Worm (Caenorhabditis elegans) whole organism, young adult: ENCODE data around the gene F46G11.2.

ENCODE experiments used
- B0336.3 ChIP-seq: fragments of 200-800 bp; sonication (Bioruptor generic); IDR thresholded peaks from 2 replicates; pipeline ENCODE4 v1.3.6; 2022; ENCODE audit warnings: missing genetic modification characterization, missing compliant biosample characterization
- C17E4.6 ChIP-seq: fragments of 200-800 bp; sonication (Bioruptor generic); IDR thresholded peaks from 2 replicates; pipeline ENCODE4 v1.3.6; 2022; ENCODE audit warnings: missing genetic modification reagents, missing genetic modification characterization, missing compliant biosample characterization
- D2030.7 ChIP-seq: fragments of 200-800 bp; sonication (Bioruptor generic); IDR thresholded peaks from 2 replicates; pipeline ENCODE4 v1.3.6; 2022; ENCODE audit warnings: missing genetic modification reagents, missing genetic modification characterization, missing compliant biosample characterization
- F23B12.7 ChIP-seq: sonication (generic microtip); optimal IDR thresholded peaks from 2 replicates; lab custom pipeline; 2017; ENCODE audit warnings: missing genetic modification characterization, mild to moderate bottlenecking, missing compliant biosample characterization, antibody characterized with exemption, moderate library complexity; ENCODE audit not compliant: insufficient read depth
- F33H1.4 ChIP-seq: fragments of 200-800 bp; sonication (Bioruptor generic); IDR thresholded peaks from 2 replicates; pipeline ENCODE4 v1.3.6; 2022; ENCODE audit warnings: missing genetic modification reagents, missing genetic modification characterization, missing compliant biosample characterization
- F52B5.7 ChIP-seq: sonication (generic microtip); optimal IDR thresholded peaks from 2 replicates; lab custom pipeline; 2016; ENCODE audit warnings: mild to moderate bottlenecking, missing genetic modification characterization, missing compliant biosample characterization
- F55B11.4 ChIP-seq: sonication (generic microtip); optimal IDR thresholded peaks from 2 replicates; lab custom pipeline; 2016; ENCODE audit warnings: missing compliant biosample characterization, missing genetic modification characterization, borderline replicate concordance; ENCODE audit not compliant: insufficient read depth
- Y53F4B.3 ChIP-seq: fragments of 200-800 bp; sonication (Bioruptor generic); IDR thresholded peaks from 2 replicates; pipeline ENCODE4 v1.3.6; 2022; ENCODE audit warnings: missing genetic modification reagents, missing genetic modification characterization, missing compliant biosample characterization
- Y56A3A.18 ChIP-seq: fragments of 200-800 bp; sonication (Bioruptor generic); IDR thresholded peaks from 2 replicates; pipeline ENCODE4 v1.3.6; 2022; ENCODE audit warnings: missing genetic modification reagents, missing genetic modification characterization, missing compliant biosample characterization
- Y67H2A.10 ChIP-seq: fragments of 200-800 bp; sonication (Bioruptor generic); conservative IDR thresholded peaks from 2 replicates; pipeline ENCODE4 v1.3.6; 2022; ENCODE audit warnings: missing genetic modification reagents, missing genetic modification characterization, missing compliant biosample characterization
- Y79H2A.3 ChIP-seq: fragments of 200-800 bp; sonication (Bioruptor generic); conservative IDR thresholded peaks from 2 replicates; pipeline ENCODE4 v1.3.6; 2022; ENCODE audit warnings: missing genetic modification reagents, missing genetic modification characterization, missing compliant biosample characterization
- akir-1 ChIP-seq: fragments of 200-800 bp; sonication (Bioruptor generic); optimal IDR thresholded peaks from 2 replicates; lab custom pipeline; 2018; ENCODE audit warnings: mild to moderate bottlenecking, missing genetic modification characterization, moderate library complexity, missing compliant biosample characterization
- aptf-3 ChIP-seq: fragments of 200-800 bp; sonication (Bioruptor generic); IDR thresholded peaks from 2 replicates; pipeline ENCODE4 v1.3.6; 2022; ENCODE audit warnings: missing genetic modification characterization, missing compliant biosample characterization
- attf-3 ChIP-seq: fragments of 200-800 bp; sonication (Bioruptor generic); conservative IDR thresholded peaks from 2 replicates; pipeline ENCODE4 v1.3.6; 2022; ENCODE audit warnings: missing genetic modification reagents, missing genetic modification characterization, missing compliant biosample characterization
- bed-1 ChIP-seq: fragments of 200-800 bp; sonication (Bioruptor generic); IDR thresholded peaks from 2 replicates; pipeline ENCODE4 v1.3.6; 2022; ENCODE audit warnings: missing genetic modification reagents, missing genetic modification characterization, missing compliant biosample characterization
- ccch-3 ChIP-seq: fragments of 200-800 bp; sonication (Bioruptor generic); optimal IDR thresholded peaks from 2 replicates; lab custom pipeline; 2018; ENCODE audit warnings: mild to moderate bottlenecking, missing genetic modification characterization, missing compliant biosample characterization
- ceh-58 ChIP-seq: fragments of 200-800 bp; sonication (Bioruptor generic); IDR thresholded peaks from 2 replicates; pipeline ENCODE4 v1.3.6; 2022; ENCODE audit warnings: missing genetic modification characterization, missing compliant biosample characterization
- ceh-79 ChIP-seq: sonication (generic microtip); optimal IDR thresholded peaks from 2 replicates; lab custom pipeline; 2017; ENCODE audit warnings: mild to moderate bottlenecking, missing genetic modification characterization, missing compliant biosample characterization
- chd-7 ChIP-seq: sonication (generic microtip); optimal IDR thresholded peaks from 2 replicates; lab custom pipeline; 2016; ENCODE audit warnings: mild to moderate bottlenecking, missing genetic modification characterization, moderate library complexity, missing compliant biosample characterization
- die-1 ChIP-seq: sonication (generic microtip); optimal IDR thresholded peaks from 2 replicates; lab custom pipeline; 2016; ENCODE audit warnings: missing genotype, mild to moderate bottlenecking, missing genetic modification characterization, missing compliant biosample characterization
- dpff-1 ChIP-seq: sonication (generic microtip); optimal IDR thresholded peaks from 2 replicates; lab custom pipeline; 2017; ENCODE audit warnings: mild to moderate bottlenecking, missing genetic modification characterization, missing compliant biosample characterization
- efl-1 ChIP-seq: fragments of 150-350 bp; optimal IDR thresholded peaks from 2 replicates; lab custom pipeline; 2014; ENCODE audit warnings: missing biosample characterization, missing genetic modification reagents, missing genetic modification characterization
- gei-17 ChIP-seq: fragments of 200-800 bp; sonication (Bioruptor generic); optimal IDR thresholded peaks from 2 replicates; lab custom pipeline; 2018; ENCODE audit warnings: mild to moderate bottlenecking, missing genetic modification characterization, missing compliant biosample characterization
- him-1 ChIP-seq: sonication (generic microtip); optimal IDR thresholded peaks from 2 replicates; lab custom pipeline; 2016; ENCODE audit warnings: missing genotype, missing genetic modification reagents, missing genetic modification characterization, missing compliant biosample characterization
- hmg-1.2 ChIP-seq: fragments of 200-800 bp; sonication (Bioruptor generic); IDR thresholded peaks from 2 replicates; pipeline ENCODE4 v1.3.6; 2022; ENCODE audit warnings: missing genetic modification reagents, missing genetic modification characterization, missing compliant biosample characterization
- hmg-20 ChIP-seq: fragments of 200-800 bp; sonication (Bioruptor generic); IDR thresholded peaks from 2 replicates; pipeline ENCODE4 v1.3.6; 2022; ENCODE audit warnings: missing genetic modification reagents, missing genetic modification characterization, missing compliant biosample characterization
- lag-1 ChIP-seq: fragments of 200-800 bp; sonication (Bioruptor generic); IDR thresholded peaks from 2 replicates; pipeline ENCODE4 v1.3.6; 2022; ENCODE audit warnings: missing genetic modification reagents, missing genetic modification characterization, missing compliant biosample characterization
- lsl-1 ChIP-seq: fragments of 200-800 bp; sonication (Bioruptor generic); optimal IDR thresholded peaks from 2 replicates; lab custom pipeline; 2018; ENCODE audit warnings: mild to moderate bottlenecking, missing genetic modification characterization, moderate library complexity, missing compliant biosample characterization
- lsy-27 ChIP-seq: sonication (generic microtip); optimal IDR thresholded peaks from 2 replicates; lab custom pipeline; 2017; ENCODE audit warnings: missing genetic modification characterization, mild to moderate bottlenecking, missing compliant biosample characterization, antibody characterized with exemption, missing genotype, borderline replicate concordance; ENCODE audit not compliant: insufficient read depth
- madf-10 ChIP-seq: sonication (generic microtip); optimal IDR thresholded peaks from 2 replicates; lab custom pipeline; 2016; ENCODE audit warnings: mild to moderate bottlenecking, missing genetic modification characterization, missing compliant biosample characterization
- madf-6 ChIP-seq: fragments of 200-800 bp; sonication (Bioruptor generic); IDR thresholded peaks from 2 replicates; pipeline ENCODE4 v1.3.6; 2022; ENCODE audit warnings: missing genetic modification reagents, missing genetic modification characterization, missing compliant biosample characterization
- mcd-1 ChIP-seq: fragments of 200-800 bp; sonication (Bioruptor generic); IDR thresholded peaks from 2 replicates; pipeline ENCODE4 v1.3.6; 2022; ENCODE audit warnings: missing genetic modification reagents, missing genetic modification characterization, missing compliant biosample characterization
- mxl-1 ChIP-seq: sonication (generic microtip); optimal IDR thresholded peaks from 2 replicates; lab custom pipeline; 2016; ENCODE audit warnings: missing genetic modification characterization, missing compliant biosample characterization
- nhr-90 ChIP-seq: sonication (generic microtip); optimal IDR thresholded peaks from 2 replicates; lab custom pipeline; 2016; ENCODE audit warnings: missing genotype, mild to moderate bottlenecking, missing genetic modification characterization, missing compliant biosample characterization
- pbrm-1 ChIP-seq: fragments of 200-800 bp; sonication (Bioruptor generic); IDR thresholded peaks from 2 replicates; pipeline ENCODE4 v1.3.6; 2022; ENCODE audit warnings: missing genetic modification reagents, missing genetic modification characterization, missing compliant biosample characterization
- repo-1 ChIP-seq: sonication (generic microtip); optimal IDR thresholded peaks from 2 replicates; lab custom pipeline; 2017; ENCODE audit warnings: mild to moderate bottlenecking, missing genetic modification characterization, missing compliant biosample characterization
- rpc-1 ChIP-seq, 2 experiments: fragments of 150-350 bp in 1 of 2; sonication (generic microtip) in 1 of 2; optimal IDR thresholded peaks; 2 replicates each; lab custom pipeline; 2014 to 2018; ENCODE audit warnings: missing biosample characterization in 1 of 2, missing genetic modification characterization in 1 of 2, missing genetic modification reagents in 1 of 2, missing genotype in 1 of 2
- sea-2 ChIP-seq: fragments of 200-800 bp; sonication (Bioruptor generic); IDR thresholded peaks from 2 replicates; pipeline ENCODE4 v1.3.6; 2022; ENCODE audit warnings: missing genetic modification characterization, missing compliant biosample characterization
- snpc-1.1 ChIP-seq: sonication (generic microtip); optimal IDR thresholded peaks from 2 replicates; lab custom pipeline; 2017; ENCODE audit warnings: missing genetic modification characterization, mild to moderate bottlenecking, missing compliant biosample characterization, antibody characterized with exemption, moderate library complexity, missing genotype, missing genetic modification reagents; ENCODE audit not compliant: insufficient read depth
- snpc-3.4 ChIP-seq: sonication (generic microtip); optimal IDR thresholded peaks from 2 replicates; lab custom pipeline; 2017; ENCODE audit warnings: missing genetic modification characterization, mild to moderate bottlenecking, missing compliant biosample characterization, antibody characterized with exemption, moderate library complexity, missing genotype, missing genetic modification reagents
- snpc-4 ChIP-seq, 5 experiments: fragments of 150-350 bp in 1 of 5; sonication (generic microtip) in 4 of 5; optimal IDR thresholded peaks; 2 replicates each; lab custom pipeline; 2014 to 2018; ENCODE audit warnings: missing genetic modification characterization in 5 of 5, missing biosample characterization in 3 of 5, antibody characterized with exemption in 2 of 5, mild to moderate bottlenecking in 2 of 5, missing compliant biosample characterization in 2 of 5, missing genotype in 2 of 5, moderate library complexity in 2 of 5, missing genetic modification reagents in 1 of 5
- sptf-2 ChIP-seq: fragments of 200-800 bp; sonication (Bioruptor generic); optimal IDR thresholded peaks from 2 replicates; lab custom pipeline; 2018; ENCODE audit warnings: mild to moderate bottlenecking, missing genetic modification characterization, missing compliant biosample characterization
- tbx-9 ChIP-seq: sonication (generic microtip); optimal IDR thresholded peaks from 2 replicates; lab custom pipeline; 2016; ENCODE audit warnings: borderline replicate concordance, missing genetic modification characterization, inconsistent platforms, missing compliant biosample characterization
- ztf-18 ChIP-seq: sonication (generic microtip); optimal IDR thresholded peaks from 2 replicates; lab custom pipeline; 2016; ENCODE audit warnings: missing genotype, mild to moderate bottlenecking, missing genetic modification characterization, missing compliant biosample characterization
- ztf-26 ChIP-seq: sonication (generic microtip); optimal IDR thresholded peaks from 2 replicates; lab custom pipeline; 2017; ENCODE audit warnings: missing genetic modification characterization, missing compliant biosample characterization

Gene F46G11.2

ce11 chrX:5753141-5753540, 34.8 kb upstream of the F46G11.2 start:
- no peak for TF ChIP-seq B0336.3
- TF ChIP-seq lag-1 (GFP tag; lab: Robert Waterston, UW) = no peak
- TF ChIP-seq mxl-1 (tag; lab: Kevin White, UChicago) = no peak
- no peak for TF ChIP-seq F23B12.7 (tag; lab: Kevin White, UChicago)
- no peak for TF ChIP-seq D2030.7
- no peak for TF ChIP-seq attf-3 (GFP tag; lab: Robert Waterston, UW)
- TF ChIP-seq bed-1 (GFP tag; lab: Robert Waterston, UW) = no peak
- no peak for TF ChIP-seq Y56A3A.18 (GFP tag; lab: Robert Waterston, UW)
- no peak for TF ChIP-seq madf-10 (tag; lab: Kevin White, UChicago)
- no peak for TF ChIP-seq sea-2
- no peak for TF ChIP-seq repo-1
- no peak for TF ChIP-seq F33H1.4
- no peak for TF ChIP-seq F52B5.7
- no peak for TF ChIP-seq akir-1 (GFP tag; lab: Kevin White, UChicago)
- peak; percentile 50 for TF ChIP-seq rpc-1 (optimal IDR thresholded peaks at IDR 0.05; lab: Kevin White, UChicago)
- TF ChIP-seq rpc-1 (tag; optimal IDR thresholded peaks at IDR 0.05; lab: Kevin White, UChicago) = peak; percentile 72
- peak; percentile 76 for TF ChIP-seq hmg-1.2 (GFP tag; lab: Robert Waterston, UW)
- no peak for TF ChIP-seq hmg-20
- peak; percentile 81 for TF ChIP-seq snpc-1.1 (tag; lab: Kevin White, UChicago)
- no peak for TF ChIP-seq C17E4.6 (GFP tag; lab: Robert Waterston, UW)
- no peak for TF ChIP-seq aptf-3
- TF ChIP-seq Y79H2A.3 (GFP tag; lab: Robert Waterston, UW) = no peak
- TF ChIP-seq ccch-3 = no peak
- no peak for TF ChIP-seq ztf-18 (tag; lab: Kevin White, UChicago)
- TF ChIP-seq die-1 = no peak
- TF ChIP-seq lsy-27 (tag; lab: Kevin White, UChicago) = no peak
- no peak for TF ChIP-seq ztf-26 (tag; lab: Kevin White, UChicago)
- TF ChIP-seq efl-1 (GFP tag; lab: Kevin White, UChicago) = no peak
- TF ChIP-seq mcd-1 = no peak
- TF ChIP-seq F55B11.4 (tag; lab: Kevin White, UChicago) = no peak
- no peak for TF ChIP-seq Y67H2A.10 (GFP tag; lab: Robert Waterston, UW)
- TF ChIP-seq gei-17 = no peak
- no peak for TF ChIP-seq ceh-58 (GFP tag; lab: Robert Waterston, UW)
- no peak for TF ChIP-seq him-1
- TF ChIP-seq pbrm-1 = no peak
- TF ChIP-seq madf-6 = no peak
- peak; percentile 41 for TF ChIP-seq snpc-3.4 (tag; lab: Kevin White, UChicago)
- no peak for TF ChIP-seq Y53F4B.3 (GFP tag; lab: Robert Waterston, UW)
- peak; percentile 73 for TF ChIP-seq snpc-4 (GFP tag; optimal IDR thresholded peaks at IDR 0.05; lab: Kevin White, UChicago)
- TF ChIP-seq snpc-4 (tag; optimal IDR thresholded peaks at IDR 0.05; lab: Kevin White, UChicago) = peak in 3 of 4 experiments; percentile 23 to 92 (median 91)
- TF ChIP-seq lsl-1 (GFP tag; lab: Kevin White, UChicago) = no peak
- no peak for TF ChIP-seq nhr-90 (tag; lab: Kevin White, UChicago)
- TF ChIP-seq sptf-2 (GFP tag; lab: Kevin White, UChicago) = no peak
- no peak for TF ChIP-seq chd-7
- no peak for TF ChIP-seq tbx-9 (tag; lab: Kevin White, UChicago)
- no peak for TF ChIP-seq ceh-79 (tag; lab: Kevin White, UChicago)
- TF ChIP-seq dpff-1 = no peak
